Fruit fly (Drosophila melanogaster) Kc167 (cell line): ENCODE data around the gene Ptp69D.

Experiments used
- Myc ChIP-seq: fragments of >200 bp; optimal IDR thresholded peaks from 2 replicates; lab custom pipeline; 2017; ENCODE audit warnings: missing external identifiers
- Sin3A ChIP-seq: fragments of >200 bp; optimal IDR thresholded peaks from 2 replicates; lab custom pipeline; 2018; ENCODE audit warnings: missing external identifiers
- h ChIP-seq: fragments of >200 bp; optimal IDR thresholded peaks from 3 replicates; lab custom pipeline; 2018; ENCODE audit warnings: missing external identifiers
- insv ChIP-seq: fragments of >200 bp; optimal IDR thresholded peaks from 3 replicates; lab custom pipeline; 2018; ENCODE audit warnings: missing external identifiers
- psq ChIP-seq: fragments of >200 bp; optimal IDR thresholded peaks from 2 replicates; lab custom pipeline; 2017; ENCODE audit warnings: missing external identifiers
- ttk ChIP-seq: sonication (Bioruptor generic); optimal IDR thresholded peaks from 2 replicates; lab custom pipeline; 2017; ENCODE audit warnings: missing external identifiers

Gene Ptp69D

dm6 chr3L:12754769-12755189, 20.0 kb downstream of the Ptp69D start, which contains the start of the genes CG10973 and Vps13D:
TSS of gene CG10973 (minus strand) at chr3L:12754774.
TSS of gene Vps13D (plus strand) at chr3L:12755049.
- TF ChIP-seq psq (no peak), Myc (lab: Kevin White, UChicago) (no peak), insv (lab: Kevin White, UChicago) (no peak), ttk (lab: Kevin White, UChicago) (no peak), h (lab: Kevin White, UChicago) (no peak), Sin3A (lab: Kevin White, UChicago) (no peak)

DNA sequence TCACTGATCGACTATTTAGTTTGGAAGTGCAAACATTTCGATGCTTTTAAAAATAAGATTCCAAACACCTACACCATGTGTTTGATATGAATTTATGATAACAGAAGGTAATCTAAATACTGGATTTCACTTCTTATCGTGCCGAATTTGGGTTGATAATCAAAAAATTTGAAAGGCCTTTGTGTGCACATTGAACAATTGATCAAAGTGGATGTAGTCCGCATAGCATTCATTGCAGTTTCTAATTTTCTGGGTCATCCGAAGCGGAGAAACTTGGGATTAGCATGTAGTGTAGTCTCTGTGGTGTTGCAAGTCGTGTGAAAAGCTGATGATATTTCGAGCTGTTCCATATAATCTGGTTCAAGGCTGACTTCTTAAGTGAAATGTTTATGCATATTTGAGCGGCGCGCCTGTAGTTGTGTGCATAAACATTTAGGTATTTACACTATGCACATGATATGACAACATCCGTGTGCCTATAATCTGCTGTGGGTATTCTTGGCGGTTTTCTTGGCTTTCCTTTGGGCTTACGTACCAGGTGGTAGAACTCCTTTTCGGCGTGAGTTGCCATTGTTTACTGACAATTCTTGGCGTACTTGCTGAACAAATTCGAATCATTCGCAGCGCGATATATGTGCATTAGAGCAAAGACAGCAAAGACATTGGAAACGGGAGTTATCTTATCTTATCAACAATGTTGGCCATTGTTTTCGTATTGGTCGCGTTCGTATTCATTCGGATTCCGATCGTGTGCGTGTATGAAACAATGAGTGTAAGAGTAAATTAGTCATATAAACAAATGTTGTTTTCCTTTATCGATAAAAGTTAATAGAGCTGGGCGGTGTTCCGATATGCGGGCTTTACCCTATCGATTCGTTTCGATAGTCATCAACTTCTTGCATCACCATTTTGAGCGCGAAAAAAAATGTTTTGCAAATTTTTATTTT, 38.3 kb downstream of the Ptp69D start, which contains the start of gene Hip1:
Hip1 (minus strand) TSS at position 834 of the 947 bp plus-strand sequence.
- TF ChIP-seq ttk (lab: Kevin White, UChicago) (no peak), h (lab: Kevin White, UChicago) (no peak), insv (lab: Kevin White, UChicago) (no peak)

DNA sequence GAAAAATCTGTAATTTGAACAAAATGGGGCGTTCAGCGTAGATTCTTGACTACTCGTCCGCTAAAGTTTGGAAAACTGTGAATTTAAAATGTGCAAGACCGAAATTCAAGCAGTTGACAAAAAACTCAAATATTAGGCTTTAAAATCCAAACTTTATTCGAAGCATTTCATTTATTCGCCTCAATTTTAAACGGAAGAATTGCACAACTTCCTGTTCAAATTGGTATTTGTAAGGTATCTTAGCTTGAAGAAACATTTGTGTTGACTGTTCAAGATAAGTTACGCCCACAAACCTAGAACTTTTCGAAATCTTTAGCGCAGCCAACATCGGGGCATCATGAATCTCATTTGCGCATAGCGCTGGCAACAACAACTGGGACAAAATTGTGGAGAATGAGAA, 43.9 kb downstream of the Ptp69D start, which contains the start of gene CG32106:
CG32106 (minus strand) TSS at position 101 of the 400 bp plus-strand sequence.
- TF ChIP-seq insv (lab: Kevin White, UChicago) (no peak), psq (no peak), Myc (lab: Kevin White, UChicago) (no peak), Sin3A (lab: Kevin White, UChicago) (no peak), ttk (lab: Kevin White, UChicago) (no peak), h (lab: Kevin White, UChicago) (no peak)

- TF ChIP-seq psq (no peak), h (lab: Kevin White, UChicago) (no peak), Sin3A (lab: Kevin White, UChicago) (no peak), insv (lab: Kevin White, UChicago) (no peak), Myc (lab: Kevin White, UChicago) (no peak), ttk (lab: Kevin White, UChicago) (no peak)
These were observed 46.3 kb downstream of the Ptp69D start, which contains the start of the genes CG10969 and CG17666 for dm6 chr3L:12780997-12781396. TSS of gene CG10969 (minus strand) at chr3L:12781097. TSS of gene CG17666 (plus strand) at chr3L:12781325.

DNA sequence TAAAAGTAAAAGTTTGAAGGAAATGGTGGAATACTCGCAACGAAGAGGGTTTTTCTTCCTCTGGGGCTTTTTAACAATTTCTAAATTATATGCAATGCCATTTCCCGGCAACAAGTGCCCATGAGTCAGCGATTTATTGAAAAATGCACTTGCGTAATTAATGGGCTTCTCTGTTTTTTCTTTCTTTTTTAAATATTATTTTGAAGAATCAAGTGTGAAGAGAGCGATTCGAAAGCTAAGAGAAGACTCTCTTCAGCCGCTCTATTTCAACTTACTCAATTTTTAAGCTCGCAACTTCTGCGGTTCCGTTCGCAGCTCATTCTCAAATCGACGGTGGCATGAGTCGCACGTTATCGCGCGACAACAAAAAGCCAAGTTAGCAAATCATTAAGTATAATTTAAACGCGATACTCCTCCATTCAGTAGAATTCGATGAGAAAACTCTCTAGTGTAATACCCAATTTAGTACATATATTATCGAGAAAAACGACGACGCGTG, 55.2 kb downstream of the Ptp69D start, which contains the start of gene CG42709:
CG42709 (plus strand) TSS at position 318 of the 499 bp plus-strand sequence.
- TF ChIP-seq Myc (lab: Kevin White, UChicago) (no peak), insv (lab: Kevin White, UChicago) (no peak), psq (no peak), h (lab: Kevin White, UChicago) (no peak), ttk (lab: Kevin White, UChicago) (no peak), Sin3A (lab: Kevin White, UChicago) (no peak)
